Worm (Caenorhabditis elegans) whole organism, young adult: ENCODE data around the gene C02D5.4.

Experiments
- F10E7.11 ChIP-seq: sonication (generic microtip); optimal IDR thresholded peaks from 2 replicates; lab custom pipeline; 2017; ENCODE audit warnings: mild to moderate bottlenecking, missing genetic modification characterization, moderate library complexity, missing compliant biosample characterization
- T07F8.4 ChIP-seq: sonication (generic microtip); optimal IDR thresholded peaks from 2 replicates; lab custom pipeline; 2016; ENCODE audit warnings: mild to moderate bottlenecking, missing genetic modification characterization, moderate library complexity, missing compliant biosample characterization
- attf-5 ChIP-seq: fragments of 200-800 bp; sonication (Bioruptor generic); optimal IDR thresholded peaks from 2 replicates; lab custom pipeline; 2018; ENCODE audit warnings: mild to moderate bottlenecking, missing genetic modification characterization, missing compliant biosample characterization
- hsf-1 ChIP-seq: fragments of 200-800 bp; sonication (Bioruptor generic); IDR thresholded peaks from 2 replicates; pipeline ENCODE4 v1.3.6; 2022; ENCODE audit warnings: missing genetic modification reagents, missing genetic modification characterization, missing compliant biosample characterization
- let-526 ChIP-seq: fragments of 200-800 bp; sonication (Bioruptor generic); IDR thresholded peaks from 2 replicates; pipeline ENCODE4 v1.3.6; 2022; ENCODE audit warnings: missing genetic modification reagents, missing genetic modification characterization, missing compliant biosample characterization
- nfya-2 ChIP-seq: fragments of 200-800 bp; sonication (Bioruptor generic); IDR thresholded peaks from 2 replicates; pipeline ENCODE4 v1.3.6; 2022; ENCODE audit warnings: missing genetic modification reagents, missing genetic modification characterization, missing compliant biosample characterization
- sea-2 ChIP-seq: fragments of 200-800 bp; sonication (Bioruptor generic); IDR thresholded peaks from 2 replicates; pipeline ENCODE4 v1.3.6; 2022; ENCODE audit warnings: missing genetic modification characterization, missing compliant biosample characterization
- snpc-1.1 ChIP-seq: sonication (generic microtip); optimal IDR thresholded peaks from 2 replicates; lab custom pipeline; 2017; ENCODE audit warnings: missing genetic modification characterization, mild to moderate bottlenecking, missing compliant biosample characterization, antibody characterized with exemption, moderate library complexity, missing genotype, missing genetic modification reagents; ENCODE audit not compliant: insufficient read depth
- unc-130 ChIP-seq: sonication (generic microtip); optimal IDR thresholded peaks from 2 replicates; lab custom pipeline; 2016; ENCODE audit warnings: missing genetic modification reagents, missing genetic modification characterization, missing compliant biosample characterization
- unc-62 ChIP-seq: fragments of 150-350 bp; optimal IDR thresholded peaks from 2 replicates; lab custom pipeline; 2014; ENCODE audit warnings: missing biosample characterization, missing genetic modification reagents, missing genetic modification characterization

DNA sequence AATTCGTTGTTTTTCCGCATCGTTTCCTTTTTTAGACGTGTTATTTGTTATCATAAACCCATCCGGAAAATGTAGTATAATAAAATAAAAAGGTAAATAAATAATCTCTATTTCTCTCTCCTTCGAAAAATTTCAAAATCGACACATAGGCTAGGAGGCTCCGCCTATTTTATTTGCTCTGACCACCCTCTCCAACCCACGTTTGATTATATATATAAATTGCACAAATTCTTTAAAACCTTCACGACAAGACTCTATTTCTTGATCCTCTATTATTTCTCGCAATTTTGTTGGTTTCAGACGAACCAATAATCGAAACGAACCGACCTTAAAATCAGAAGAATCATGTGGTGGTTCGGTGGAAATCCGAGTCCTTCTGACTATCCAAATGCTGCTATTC is 28.8 kb downstream of the C02D5.4 start, which contains the start of gene doxa-1:
- no peak for TF ChIP-seq nfya-2 (GFP tag; lab: Robert Waterston, UW)
- no peak for TF ChIP-seq unc-130
- TF ChIP-seq sea-2, result no peak
- TF ChIP-seq unc-62 (GFP tag; lab: Kevin White, UChicago), result no peak
- TF ChIP-seq F10E7.11 (tag; lab: Kevin White, UChicago), result no peak
- TF ChIP-seq let-526 (GFP tag; lab: Robert Waterston, UW), result no peak
- TF ChIP-seq hsf-1 (GFP tag; lab: Robert Waterston, UW), result no peak
- no peak for TF ChIP-seq snpc-1.1 (tag; lab: Kevin White, UChicago)
- TF ChIP-seq attf-5 (GFP tag; lab: Kevin White, UChicago), result no peak
- TF ChIP-seq T07F8.4 (tag; lab: Kevin White, UChicago), result no peak
